Worm (Caenorhabditis elegans) whole organism, L1 larva: ENCODE measurements around the gene ztf-18.

Experiments used
- C04F5.9 ChIP-seq: sonication (generic microtip); optimal IDR thresholded peaks from 2 replicates; lab custom pipeline; 2016; ENCODE audit warnings: missing genetic modification characterization, missing compliant biosample characterization
- C34B4.2 ChIP-seq: sonication (generic microtip); optimal IDR thresholded peaks from 2 replicates; lab custom pipeline; 2017; ENCODE audit warnings: mild to moderate bottlenecking, missing genetic modification characterization, missing compliant biosample characterization
- F16B12.6 ChIP-seq: fragments of 150-350 bp; optimal IDR thresholded peaks from 2 replicates; lab custom pipeline; 2014; ENCODE audit warnings: missing biosample characterization, missing genetic modification characterization
- blmp-1 ChIP-seq: fragments of 150-350 bp; optimal IDR thresholded peaks from 2 replicates; lab custom pipeline; 2014; ENCODE audit warnings: missing biosample characterization, missing genetic modification characterization
- ceh-82 ChIP-seq, 3 experiments: fragments of 150-350 bp in 1 of 3; sonication (generic microtip) in 2 of 3; optimal IDR thresholded peaks; 2 replicates each; lab custom pipeline; 2014 to 2017; ENCODE audit warnings: missing biosample characterization in 3 of 3, missing genetic modification characterization in 3 of 3
- ces-1 ChIP-seq: fragments of 150-350 bp; optimal IDR thresholded peaks from 2 replicates; lab custom pipeline; 2014; ENCODE audit warnings: missing biosample characterization, missing genetic modification reagents, missing genetic modification characterization
- dpl-1 ChIP-seq, 3 experiments: fragments of 150-350 bp in 2 of 3; sonication (generic microtip) in 1 of 3; optimal IDR thresholded peaks; 2 replicates each; lab custom pipeline; 2014 to 2017; ENCODE audit warnings: missing biosample characterization in 3 of 3, missing genetic modification characterization in 3 of 3, missing genetic modification reagents in 3 of 3
- efl-1 ChIP-seq, 4 experiments: fragments of 150-350 bp; optimal IDR thresholded peaks in 3 of 4; peaks in 1 of 4; 1 replicate in 1 of 4; 2 replicates in 3 of 4; lab custom pipeline; 2014; ENCODE audit warnings: missing biosample characterization in 2 of 4, missing genetic modification characterization in 2 of 4, missing genetic modification reagents in 2 of 4
- efl-3 ChIP-seq: fragments of 200-800 bp; sonication (Bioruptor generic); optimal IDR thresholded peaks from 2 replicates; lab custom pipeline; 2018; ENCODE audit warnings: mild to moderate bottlenecking, missing genetic modification characterization, missing compliant biosample characterization
- egl-13 ChIP-seq: sonication (generic microtip); optimal IDR thresholded peaks from 2 replicates; lab custom pipeline; 2016; ENCODE audit warnings: missing genotype, missing genetic modification reagents, missing genetic modification characterization, missing compliant biosample characterization
- ets-5 ChIP-seq: fragments of 200-800 bp; sonication (Bioruptor generic); IDR thresholded peaks from 2 replicates; pipeline ENCODE4 v1.3.6; 2022; ENCODE audit warnings: missing genetic modification characterization, missing compliant biosample characterization
- fkh-10 ChIP-seq: sonication (generic microtip); optimal IDR thresholded peaks from 2 replicates; lab custom pipeline; 2017; ENCODE audit warnings: missing biosample characterization, missing genetic modification reagents, missing genetic modification characterization
- fos-1 ChIP-seq: fragments of 150-350 bp; optimal IDR thresholded peaks from 2 replicates; lab custom pipeline; 2014; ENCODE audit warnings: missing biosample characterization, missing genetic modification characterization
- grh-1 ChIP-seq: fragments of 200-800 bp; sonication (Bioruptor generic); IDR thresholded peaks from 2 replicates; pipeline ENCODE4 v1.3.6; 2022; ENCODE audit warnings: missing genetic modification reagents, missing genetic modification characterization, missing compliant biosample characterization
- hlh-17 ChIP-seq: fragments of 200-800 bp; sonication (Bioruptor generic); optimal IDR thresholded peaks from 2 replicates; lab custom pipeline; 2018; ENCODE audit warnings: missing genetic modification characterization, mild to moderate bottlenecking, missing compliant biosample characterization, moderate library complexity, borderline replicate concordance
- hlh-4 ChIP-seq: sonication (generic microtip); optimal IDR thresholded peaks from 2 replicates; lab custom pipeline; 2016; ENCODE audit warnings: mild to moderate bottlenecking, missing genetic modification characterization, missing compliant biosample characterization
- hpl-2 ChIP-seq: fragments of 150-350 bp; optimal IDR thresholded peaks from 2 replicates; lab custom pipeline; 2014; ENCODE audit warnings: missing biosample characterization, missing genetic modification reagents, missing genetic modification characterization
- irx-1 ChIP-seq: sonication (generic microtip); optimal IDR thresholded peaks from 2 replicates; lab custom pipeline; 2016; ENCODE audit warnings: missing genetic modification characterization, missing compliant biosample characterization
- lin-13 ChIP-seq: fragments of 150-350 bp; optimal IDR thresholded peaks from 2 replicates; lab custom pipeline; 2014; ENCODE audit warnings: missing biosample characterization, missing genetic modification reagents, missing genetic modification characterization
- lin-15B ChIP-seq: fragments of 150-350 bp; sonication (generic microtip); optimal IDR thresholded peaks from 3 replicates; lab custom pipeline; 2014; ENCODE audit warnings: missing biosample characterization, missing genetic modification characterization
- lin-35 ChIP-seq, 2 experiments: fragments of 150-350 bp; optimal IDR thresholded peaks; 2 replicates each; lab custom pipeline; 2014; ENCODE audit warnings: missing biosample characterization in 2 of 2, missing genetic modification characterization in 2 of 2, missing genetic modification reagents in 2 of 2
- lir-3 ChIP-seq: sonication (generic microtip); optimal IDR thresholded peaks from 2 replicates; lab custom pipeline; 2016; ENCODE audit warnings: mild to moderate bottlenecking, missing genetic modification characterization, moderate library complexity, missing compliant biosample characterization; ENCODE audit not compliant: poor library complexity
- mab-9 ChIP-seq: fragments of 200-800 bp; sonication (Bioruptor generic); IDR thresholded peaks from 2 replicates; pipeline ENCODE4 v1.3.6; 2022; ENCODE audit warnings: missing genetic modification reagents, missing genetic modification characterization, missing compliant biosample characterization
- mep-1 ChIP-seq: fragments of 150-350 bp; optimal IDR thresholded peaks from 2 replicates; lab custom pipeline; 2014; ENCODE audit warnings: missing biosample characterization, missing genetic modification characterization
- nhr-20 ChIP-seq: sonication (generic microtip); optimal IDR thresholded peaks from 2 replicates; lab custom pipeline; 2016; ENCODE audit warnings: mild to moderate bottlenecking, missing genetic modification characterization, missing compliant biosample characterization
- nhr-47 ChIP-seq: sonication (generic microtip); optimal IDR thresholded peaks from 2 replicates; lab custom pipeline; 2016; ENCODE audit warnings: mild to moderate bottlenecking, missing genetic modification characterization, moderate library complexity, missing compliant biosample characterization
- nhr-71 ChIP-seq: sonication (generic microtip); optimal IDR thresholded peaks from 2 replicates; lab custom pipeline; 2016; ENCODE audit warnings: mild to moderate bottlenecking, missing genetic modification characterization, moderate library complexity, missing compliant biosample characterization
- nhr-84 ChIP-seq: sonication (generic microtip); optimal IDR thresholded peaks from 2 replicates; lab custom pipeline; 2017; ENCODE audit warnings: missing biosample characterization, missing genetic modification characterization
- pag-3 ChIP-seq: sonication (generic microtip); optimal IDR thresholded peaks from 2 replicates; lab custom pipeline; 2017; ENCODE audit warnings: missing genetic modification characterization, mild to moderate bottlenecking, missing compliant biosample characterization, antibody characterized with exemption, borderline replicate concordance; ENCODE audit not compliant: insufficient read depth
- rnt-1 ChIP-seq: sonication (generic microtip); optimal IDR thresholded peaks from 2 replicates; lab custom pipeline; 2016; ENCODE audit warnings: mild to moderate bottlenecking, missing genetic modification characterization, moderate library complexity, missing compliant biosample characterization
- skn-1 ChIP-seq: fragments of 150-350 bp; optimal IDR thresholded peaks from 2 replicates; lab custom pipeline; 2014; ENCODE audit warnings: missing biosample characterization, missing genetic modification characterization
- snpc-4 ChIP-seq: fragments of 150-350 bp; optimal IDR thresholded peaks from 2 replicates; lab custom pipeline; 2014; ENCODE audit warnings: missing biosample characterization, missing genetic modification characterization
- tlp-1 ChIP-seq: fragments of 150-350 bp; optimal IDR thresholded peaks from 2 replicates; lab custom pipeline; 2014; ENCODE audit warnings: missing biosample characterization, missing genetic modification characterization
- unc-62 ChIP-seq: fragments of 150-350 bp; optimal IDR thresholded peaks from 2 replicates; lab custom pipeline; 2014; ENCODE audit warnings: missing biosample characterization, missing genetic modification reagents, missing genetic modification characterization
- unc-86 ChIP-seq: sonication (generic microtip); optimal IDR thresholded peaks from 2 replicates; lab custom pipeline; 2016; ENCODE audit warnings: missing genetic modification characterization, missing compliant biosample characterization
- zag-1 ChIP-seq: fragments of 150-350 bp; optimal IDR thresholded peaks from 2 replicates; lab custom pipeline; 2014; ENCODE audit warnings: missing biosample characterization, missing genetic modification characterization
- ztf-11 ChIP-seq, 2 experiments: sonication (generic microtip); optimal IDR thresholded peaks; 2 replicates each; lab custom pipeline; 2016 to 2017; ENCODE audit warnings: missing genetic modification characterization in 2 of 2, missing biosample characterization in 1 of 2, missing compliant biosample characterization in 1 of 2
- ztf-4 ChIP-seq: fragments of 150-350 bp; optimal IDR thresholded peaks from 2 replicates; lab custom pipeline; 2014; ENCODE audit warnings: missing biosample characterization, missing genetic modification characterization

Gene ztf-18

DNA sequence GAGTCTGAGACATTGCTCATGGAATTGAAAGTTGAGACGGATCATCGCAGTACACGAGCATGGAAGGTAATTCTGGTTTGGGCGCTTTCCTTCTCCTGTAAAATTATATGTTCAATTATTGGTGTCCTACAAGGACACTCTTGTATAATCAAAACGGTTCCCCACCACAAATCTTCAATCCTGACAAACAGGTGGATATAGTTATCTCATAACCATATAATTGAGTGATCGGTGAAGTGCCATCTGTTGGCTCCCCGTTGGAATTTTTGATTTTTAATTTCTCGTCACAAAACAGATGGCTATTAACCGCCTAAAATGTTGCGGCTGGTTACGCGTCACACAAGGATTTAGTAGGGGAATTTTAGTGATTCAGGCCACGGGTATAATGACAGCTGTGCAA is 26.6 kb downstream of the ztf-18 start:
- TF ChIP-seq ztf-11 (tag; optimal IDR thresholded peaks at IDR 0.05; lab: Kevin White, UChicago) (peak in 1 of 2 experiments; percentile 45), C04F5.9 (tag; lab: Kevin White, UChicago) (no peak), hpl-2 (GFP tag; lab: Kevin White, UChicago) (no peak), snpc-4 (no peak)

ce11 chrIII:861819-862356 is 33.6 kb downstream of the ztf-18 start, which contains the start of gene arx-4:
Gene arx-4, plus strand, starts transcription at chrIII:862306.
- TF ChIP-seq blmp-1 (peak; percentile 66), ztf-11 (tag; optimal IDR thresholded peaks at IDR 0.05; lab: Kevin White, UChicago) (no peak), pag-3 (tag; lab: Kevin White, UChicago) (no peak), fos-1 (peak; percentile 10), mab-9 (no peak), fkh-10 (GFP tag; lab: Kevin White, UChicago) (no peak), lin-35 (GFP tag; optimal IDR thresholded peaks at IDR 0.05; lab: Kevin White, UChicago) (peak in 1 of 2 experiments; percentile 26), nhr-20 (tag; lab: Kevin White, UChicago) (peak; percentile 13), nhr-84 (tag; lab: Kevin White, UChicago) (no peak), unc-62 (no peak), efl-3 (no peak), lin-15B (tag; lab: Kevin White, UChicago) (no peak), lir-3 (tag; lab: Kevin White, UChicago) (no peak), ztf-4 (tag; lab: Kevin White, UChicago) (no peak), irx-1 (tag; lab: Kevin White, UChicago) (peak; percentile 8), rnt-1 (tag; lab: Kevin White, UChicago) (no peak), skn-1 (tag; lab: Kevin White, UChicago) (peak; percentile 41), efl-1 (optimal IDR thresholded peaks at IDR 0.05; lab: Kevin White, UChicago) (no peak), efl-1 (GFP tag; optimal IDR thresholded peaks at IDR 0.05 in 1 of 2; lab: Kevin White, UChicago) (peak; percentile 16 to 84), tlp-1 (no peak), dpl-1 (GFP tag; optimal IDR thresholded peaks at IDR 0.05; lab: Kevin White, UChicago) (peak in 1 of 3 experiments; percentile 26), nhr-71 (tag; lab: Kevin White, UChicago) (peak; percentile 11), zag-1 (no peak), hlh-4 (tag; lab: Kevin White, UChicago) (no peak), unc-86 (tag; lab: Kevin White, UChicago) (no peak)
- TF ChIP-seq, all 84 proteins: peak for 9

- TF ChIP-seq C34B4.2 (tag; lab: Kevin White, UChicago): no peak
- TF ChIP-seq skn-1 (tag; lab: Kevin White, UChicago): no peak
- no peak for TF ChIP-seq mep-1 (tag; lab: Kevin White, UChicago)
- TF ChIP-seq ces-1 (GFP tag; lab: Kevin White, UChicago): no peak
- no peak for TF ChIP-seq nhr-47
- TF ChIP-seq nhr-84 (tag; lab: Kevin White, UChicago): no peak
- no peak for TF ChIP-seq hpl-2 (GFP tag; lab: Kevin White, UChicago)
Observed at ce11 chrIII:859898-860297, 35.6 kb downstream of the ztf-18 start, which contains the start of gene exos-4.2. Gene exos-4.2, plus strand, starts transcription at chrIII:860198.

DNA sequence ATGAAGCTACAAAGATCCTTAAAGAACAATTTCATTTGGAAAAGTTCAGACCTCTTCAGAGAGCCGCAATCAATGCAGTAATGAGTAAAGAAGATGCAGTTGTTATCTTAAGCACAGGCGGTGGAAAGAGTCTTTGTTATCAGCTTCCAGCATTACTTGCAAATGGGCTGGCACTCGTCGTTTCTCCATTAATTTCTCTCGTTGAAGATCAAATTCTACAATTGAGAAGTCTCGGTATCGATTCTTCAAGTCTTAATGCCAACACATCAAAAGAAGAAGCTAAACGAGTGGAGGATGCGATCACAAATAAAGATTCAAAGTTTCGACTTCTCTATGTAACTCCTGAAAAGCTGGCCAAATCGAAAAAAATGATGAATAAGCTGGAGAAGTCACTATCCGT is 38.6 kb downstream of the ztf-18 start:
- TF ChIP-seq mep-1 (tag; lab: Kevin White, UChicago) (no peak), ztf-11 (tag; optimal IDR thresholded peaks at IDR 0.05; lab: Kevin White, UChicago) (no peak), efl-1 (optimal IDR thresholded peaks at IDR 0.05; lab: Kevin White, UChicago) (no peak), efl-1 (GFP tag; optimal IDR thresholded peaks at IDR 0.05 in 1 of 2; lab: Kevin White, UChicago) (no peak), grh-1 (no peak), tlp-1 (no peak), ets-5 (GFP tag; lab: Robert Waterston, UW) (no peak), ceh-82 (tag; optimal IDR thresholded peaks at IDR 0.05; lab: Kevin White, UChicago) (no peak), pag-3 (tag; lab: Kevin White, UChicago) (no peak), egl-13 (no peak), nhr-71 (tag; lab: Kevin White, UChicago) (no peak), F16B12.6 (tag; lab: Kevin White, UChicago) (no peak), hlh-17 (GFP tag; lab: Kevin White, UChicago) (no peak), unc-62 (no peak), lin-13 (GFP tag; lab: Kevin White, UChicago) (no peak)
